Fruit fly (Drosophila melanogaster): Measurements from ENCODE around the gene Hakai.

DNA sequence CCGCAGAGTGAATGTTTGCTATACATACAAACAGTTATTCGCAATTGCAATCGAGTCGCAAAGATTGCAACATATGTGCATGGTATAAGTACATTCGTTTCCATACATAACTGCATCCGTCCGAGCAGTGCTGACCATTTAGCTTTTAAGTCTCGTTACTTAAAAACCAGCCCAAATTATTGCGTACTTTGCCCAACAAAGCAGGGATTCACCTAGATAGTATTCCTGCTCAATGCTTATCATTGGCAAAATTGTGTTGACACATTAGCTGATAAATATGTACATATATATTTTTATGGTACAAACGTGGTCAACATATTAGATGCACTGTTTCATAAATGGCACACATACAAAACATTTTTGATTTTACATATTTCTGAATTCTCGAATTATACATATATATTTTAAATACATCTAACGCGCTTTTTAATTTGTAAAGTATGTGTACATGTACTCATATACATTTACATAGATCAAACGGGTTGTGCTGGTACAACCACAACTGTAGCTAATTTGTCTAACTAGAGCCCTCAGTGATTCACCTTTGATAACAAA, 39.2 kb downstream of the Hakai start:
- TF ChIP-seq Hey (tag; optimal IDR thresholded peaks at IDR 0.05) (no peak), CG8478 (optimal IDR thresholded peaks at IDR 0.05) (no peak), MBD-R2 (GFP tag; IDR thresholded peaks at IDR 0.05) (no peak), kay (GFP tag; optimal IDR thresholded peaks at IDR 0.05) (no peak), Dref (GFP tag; IDR thresholded peaks at IDR 0.05) (no peak), Fer1 (GFP tag; optimal IDR thresholded peaks at IDR 0.05) (no peak), Gug (GFP tag; IDR thresholded peaks at IDR 0.05) (no peak)

Data from whole organism, embryonic.